Worm (Caenorhabditis elegans) whole organism, mixed stage, embryonic: ENCODE measurements around the gene ugt-36.

ENCODE experiments used
- elt-1 ChIP-seq: sonication (generic microtip); optimal IDR thresholded peaks from 2 replicates; lab custom pipeline; 2017; ENCODE audit warnings: missing genetic modification characterization, mild to moderate bottlenecking, missing compliant biosample characterization, antibody characterized with exemption, moderate library complexity, borderline replicate concordance; ENCODE audit not compliant: insufficient read depth
- elt-3 ChIP-seq: fragments of 150-350 bp; optimal IDR thresholded peaks from 2 replicates; lab custom pipeline; 2014; ENCODE audit warnings: missing biosample characterization, missing genetic modification characterization
- lin-13 ChIP-seq: fragments of 150-350 bp; optimal IDR thresholded peaks from 2 replicates; lab custom pipeline; 2014; ENCODE audit warnings: missing biosample characterization, missing genetic modification characterization
- lsy-2 ChIP-seq: fragments of 150-350 bp; optimal IDR thresholded peaks from 2 replicates; lab custom pipeline; 2014; ENCODE audit warnings: missing biosample characterization, missing genetic modification characterization
- mep-1 ChIP-seq: fragments of 150-350 bp; optimal IDR thresholded peaks from 2 replicates; lab custom pipeline; 2017; ENCODE audit warnings: missing biosample characterization, missing genetic modification reagents, missing genetic modification characterization, inconsistent platforms
- nhr-2 ChIP-seq: fragments of 150-350 bp; optimal IDR thresholded peaks from 2 replicates; lab custom pipeline; 2014; ENCODE audit warnings: missing biosample characterization, missing genetic modification characterization
- nhr-237 ChIP-seq: fragments of 150-350 bp; optimal IDR thresholded peaks from 2 replicates; lab custom pipeline; 2014; ENCODE audit warnings: missing biosample characterization, missing genetic modification characterization
- nhr-28 ChIP-seq: fragments of 150-350 bp; optimal IDR thresholded peaks from 2 replicates; lab custom pipeline; 2014; ENCODE audit warnings: missing biosample characterization, missing genetic modification characterization
- nhr-76 ChIP-seq: sonication (generic microtip); optimal IDR thresholded peaks from 2 replicates; lab custom pipeline; 2017; ENCODE audit warnings: missing biosample characterization, missing genetic modification characterization
- pha-4 ChIP-seq: fragments of 150-350 bp; optimal IDR thresholded peaks from 2 replicates; lab custom pipeline; 2018; ENCODE audit warnings: missing biosample characterization, missing genetic modification reagents, missing genetic modification characterization
- snpc-4 ChIP-seq: fragments of 150-350 bp; optimal IDR thresholded peaks from 2 replicates; lab custom pipeline; 2014; ENCODE audit warnings: missing biosample characterization, missing genetic modification characterization
- sptf-1 ChIP-seq: sonication (generic microtip); optimal IDR thresholded peaks from 2 replicates; lab custom pipeline; 2017; ENCODE audit warnings: mild to moderate bottlenecking, missing genetic modification characterization, moderate library complexity, missing compliant biosample characterization

- TF ChIP-seq lsy-2 (tag; lab: Kevin White, UChicago) = no peak
- no peak for TF ChIP-seq elt-1
- no peak for TF ChIP-seq nhr-237
- TF ChIP-seq nhr-76 (tag; lab: Kevin White, UChicago) = no peak
- no peak for TF ChIP-seq lin-13 (tag; lab: Kevin White, UChicago)
- TF ChIP-seq pha-4 (tag; lab: Kevin White, UChicago) = no peak
- no peak for TF ChIP-seq nhr-2 (tag; lab: Kevin White, UChicago)
- TF ChIP-seq elt-3 = no peak
- no peak for TF ChIP-seq snpc-4 (tag; lab: Kevin White, UChicago)
- TF ChIP-seq mep-1 (tag; lab: Kevin White, UChicago) = no peak
- TF ChIP-seq sptf-1 (tag; lab: Kevin White, UChicago) = no peak
- no peak for TF ChIP-seq nhr-28
These were observed 20.5 kb downstream of the ugt-36 start for ce11 chrV:7187295-7187694.
